Worm (Caenorhabditis elegans) whole organism, midembryonic: ENCODE data around the gene lab-2.

Experiments used
- T22C8.4 ChIP-seq: fragments of 200-800 bp; sonication (Bioruptor generic); IDR thresholded peaks from 2 replicates; pipeline ENCODE4 v1.3.6; 2022; ENCODE audit warnings: missing genetic modification characterization, missing compliant biosample characterization
- cog-1 ChIP-seq: sonication (generic microtip); optimal IDR thresholded peaks from 2 replicates; lab custom pipeline; 2016; ENCODE audit warnings: missing genetic modification characterization, missing compliant biosample characterization
- flt-1 ChIP-seq: fragments of 200-800 bp; sonication (Bioruptor generic); IDR thresholded peaks from 2 replicates; pipeline ENCODE4 v1.3.6; 2022; ENCODE audit warnings: missing genetic modification characterization, missing compliant biosample characterization
- tab-1 ChIP-seq: fragments of 200-800 bp; sonication (Bioruptor generic); IDR thresholded peaks from 2 replicates; pipeline ENCODE4 v1.3.6; 2022; ENCODE audit warnings: missing genetic modification characterization, missing compliant biosample characterization
- ztf-23 ChIP-seq: fragments of 200-800 bp; sonication (Bioruptor generic); IDR thresholded peaks from 2 replicates; pipeline ENCODE4 v1.3.6; 2022; ENCODE audit warnings: missing genetic modification reagents, missing genetic modification characterization, missing compliant biosample characterization

ce11 chrIII:7353871-7354270 lies 24.5 kb upstream of the lab-2 start, which contains the start of gene F08F8.9:
- TF ChIP-seq flt-1 (no peak), tab-1 (GFP tag; lab: Robert Waterston, UW) (no peak), T22C8.4 (GFP tag; lab: Robert Waterston, UW) (no peak), cog-1 (tag; lab: Kevin White, UChicago) (no peak), ztf-23 (GFP tag; lab: Robert Waterston, UW) (no peak)
